Fruit fly (Drosophila melanogaster): Measurements from ENCODE around the gene CG32445.
A peak's percentile ranks its signal among the peaks of the same experiment; 100 is the strongest.

DNA sequence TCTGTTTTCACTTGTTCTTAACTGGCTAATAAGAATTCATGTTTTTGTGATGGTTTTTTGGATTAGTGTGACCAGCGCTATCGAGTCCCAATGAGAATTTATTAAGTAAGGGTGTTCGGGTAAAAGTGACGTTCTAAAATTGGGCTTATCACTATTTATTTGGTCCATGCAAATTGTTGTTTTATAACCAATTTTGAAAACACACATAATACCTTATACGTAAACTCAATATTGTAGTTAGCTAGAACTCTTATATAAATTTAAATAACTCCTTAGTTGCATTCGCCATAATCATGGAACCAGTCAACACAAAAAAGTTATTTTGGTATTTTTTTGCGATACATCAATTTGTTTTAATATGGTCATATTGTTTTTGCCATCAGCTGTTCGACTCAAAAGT, 40.5 kb downstream of the CG32445 start, which contains the start of the genes Als2 and CG11248:
- TF ChIP-seq CG8944 (GFP tag; optimal IDR thresholded peaks at IDR 0.05) (peak; percentile 65), dimm (GFP tag; IDR thresholded peaks at IDR 0.05) (no peak)
